Worm (Caenorhabditis elegans) whole organism, L4/young adult: ENCODE results near the gene cpr-6.

ENCODE experiments used
- W03F9.2 ChIP-seq: fragments of 150-350 bp; optimal IDR thresholded peaks from 2 replicates; lab custom pipeline; 2014; ENCODE audit warnings: missing biosample characterization, missing genetic modification characterization
- dao-5 ChIP-seq: sonication (generic microtip); optimal IDR thresholded peaks from 2 replicates; lab custom pipeline; 2016; ENCODE audit warnings: missing genotype, missing genetic modification characterization, moderate library complexity, missing compliant biosample characterization
- him-1 ChIP-seq: sonication (generic microtip); optimal IDR thresholded peaks from 2 replicates; lab custom pipeline; 2016; ENCODE audit warnings: missing genotype, missing genetic modification reagents, missing genetic modification characterization, missing compliant biosample characterization

- no peak for TF ChIP-seq him-1
- no peak for TF ChIP-seq dao-5 (tag; lab: Kevin White, UChicago)
- no peak for TF ChIP-seq W03F9.2 (tag; lab: Kevin White, UChicago)
Measured at ce11 chrX:6656770-6657169, 49.8 kb downstream of the cpr-6 start.
